Fruit fly (Drosophila melanogaster) whole organism, wandering third instar larva: ENCODE measurements around the gene me31B.

Experiments
- Hr83 ChIP-seq: fragments of 200-300 bp; sonication (Bioruptor generic); optimal IDR thresholded peaks from 2 replicates; lab custom pipeline; 2016; ENCODE audit warnings: missing biosample characterization, mild to moderate bottlenecking, missing genetic modification characterization, moderate library complexity; ENCODE audit not compliant: poor library complexity, severe bottlenecking
- OdsH ChIP-seq: fragments of 200-800 bp; sonication (Bioruptor generic); optimal IDR thresholded peaks from 2 replicates; lab custom pipeline; 2016; ENCODE audit warnings: missing biosample characterization, mild to moderate bottlenecking, missing genetic modification characterization
- Rel ChIP-seq, 2 experiments: fragments of 200-800 bp; sonication (Bioruptor generic) in 1 of 2; optimal IDR thresholded peaks; 2 replicates in 1 of 2; 3 replicates in 1 of 2; lab custom pipeline; 2016 to 2019; ENCODE audit warnings: mild to moderate bottlenecking in 2 of 2, missing biosample characterization in 2 of 2, missing genetic modification characterization in 2 of 2, moderate library complexity in 1 of 2
- dmrt93B ChIP-seq: fragments of 200-800 bp; sonication (Bioruptor generic); optimal IDR thresholded peaks from 2 replicates; lab custom pipeline; 2018; ENCODE audit warnings: missing biosample characterization, mild to moderate bottlenecking, missing genetic modification characterization
- psq ChIP-seq: fragments of 200-800 bp; sonication (Bioruptor generic); optimal IDR thresholded peaks from 3 replicates; lab custom pipeline; 2017; ENCODE audit warnings: missing biosample characterization, mild to moderate bottlenecking, missing genetic modification characterization, moderate library complexity
- rgr ChIP-seq: fragments of 200-800 bp; sonication (Bioruptor generic); optimal IDR thresholded peaks from 3 replicates; lab custom pipeline; 2016; ENCODE audit warnings: missing biosample characterization, mild to moderate bottlenecking, missing genetic modification characterization
- usp ChIP-seq: fragments of >200 bp; optimal IDR thresholded peaks from 2 replicates; lab custom pipeline; 2017; ENCODE audit warnings: missing biosample characterization, missing genetic modification characterization

- TF ChIP-seq rgr (no peak), dmrt93B (no peak), OdsH (GFP tag; lab: Kevin White, UChicago) (peak; percentile 60), Hr83 (no peak), psq (peak; percentile 33), usp (no peak), Rel (GFP tag; optimal IDR thresholded peaks at IDR 0.05; lab: Kevin White, UChicago) (no peak), Rel (tag; optimal IDR thresholded peaks at IDR 0.05; lab: Kevin White, UChicago) (no peak)
Observed at dm6 chr2L:10276846-10277245, 37.7 kb downstream of the me31B start.
